Fruit fly (Drosophila melanogaster) whole organism, embryonic: ENCODE data around the gene CG31922.
A peak's percentile ranks its signal among the peaks of the same experiment; 100 is the strongest.

Experiments used
- Abd-B ChIP-seq: fragments of 200-800 bp; sonication (Bioruptor generic); optimal IDR thresholded peaks from 2 replicates; lab custom pipeline; 2018; ENCODE audit warnings: missing biosample characterization, mild to moderate bottlenecking, missing genetic modification characterization, moderate library complexity
- Atf3 ChIP-seq: fragments of 200-800 bp; sonication (Bioruptor generic); optimal IDR thresholded peaks from 3 replicates; lab custom pipeline; 2016; ENCODE audit warnings: missing biosample characterization, missing genetic modification characterization
- CG11398 ChIP-seq: fragments of 200-800 bp; sonication (Bioruptor generic); optimal IDR thresholded peaks from 2 replicates; lab custom pipeline; 2016; ENCODE audit warnings: missing biosample characterization, missing genetic modification characterization
- CG12155 ChIP-seq: fragments of 200-800 bp; sonication (Bioruptor generic); optimal IDR thresholded peaks from 3 replicates; lab custom pipeline; 2016; ENCODE audit warnings: missing biosample characterization, missing genetic modification characterization
- CG12391 ChIP-seq: fragments of 200-800 bp; sonication (Bioruptor generic); optimal IDR thresholded peaks from 3 replicates; lab custom pipeline; 2018; ENCODE audit warnings: missing biosample characterization, mild to moderate bottlenecking, missing genetic modification characterization, moderate library complexity
- CG12769 ChIP-seq: fragments of 200-800 bp; sonication (Bioruptor generic); optimal IDR thresholded peaks from 2 replicates; lab custom pipeline; 2019; ENCODE audit warnings: missing biosample characterization, mild to moderate bottlenecking, missing genetic modification characterization, moderate library complexity
- CG13424 ChIP-seq: fragments of 200-800 bp; sonication (Bioruptor generic); optimal IDR thresholded peaks from 2 replicates; lab custom pipeline; 2019; ENCODE audit warnings: missing biosample characterization, mild to moderate bottlenecking, missing genetic modification characterization, moderate library complexity
- CG15479 ChIP-seq: fragments of 200-800 bp; sonication (Bioruptor generic); optimal IDR thresholded peaks from 3 replicates; lab custom pipeline; 2019; ENCODE audit warnings: missing biosample characterization, mild to moderate bottlenecking, missing genetic modification characterization, moderate library complexity
- CG1647 ChIP-seq: fragments of 200-800 bp; sonication (Bioruptor generic); optimal IDR thresholded peaks from 3 replicates; lab custom pipeline; 2016; ENCODE audit warnings: missing biosample characterization, missing genetic modification characterization
- CG17361 ChIP-seq: fragments of 200-800 bp; sonication (Bioruptor generic); IDR thresholded peaks from 3 replicates; pipeline ENCODE4 v1.3.6; 2022; ENCODE audit warnings: missing biosample characterization, missing genetic modification characterization
- CG17385 ChIP-seq: fragments of 200-800 bp; sonication (Bioruptor generic); optimal IDR thresholded peaks from 3 replicates; lab custom pipeline; 2018; ENCODE audit warnings: missing biosample characterization, mild to moderate bottlenecking, missing genetic modification characterization
- CG18764 ChIP-seq: fragments of 200-800 bp; sonication (Bioruptor generic); optimal IDR thresholded peaks from 3 replicates; lab custom pipeline; 2016; ENCODE audit warnings: missing biosample characterization, missing genetic modification characterization
- CG30020 ChIP-seq: fragments of 200-800 bp; optimal IDR thresholded peaks from 2 replicates; lab custom pipeline; 2019; ENCODE audit warnings: missing biosample characterization, mild to moderate bottlenecking, missing genetic modification characterization, moderate library complexity
- CG32767 ChIP-seq: fragments of 200-800 bp; sonication (Bioruptor generic); IDR thresholded peaks from 2 replicates; pipeline ENCODE4 v1.3.6; 2022; ENCODE audit warnings: missing biosample characterization, missing genetic modification characterization
- CG3847 ChIP-seq: fragments of 200-800 bp; sonication (Bioruptor generic); IDR thresholded peaks from 2 replicates; pipeline ENCODE4 v1.3.6; 2022; ENCODE audit warnings: missing biosample characterization, missing genetic modification characterization
- CG42726 ChIP-seq: fragments of 200-800 bp; sonication (Bioruptor generic); IDR thresholded peaks from 2 replicates; pipeline ENCODE4 v1.3.6; 2022; ENCODE audit warnings: missing biosample characterization, missing genetic modification characterization; ENCODE audit not compliant: partially characterized antibody
- CG5953 ChIP-seq: fragments of 200-800 bp; sonication (Bioruptor generic); IDR thresholded peaks from 2 replicates; pipeline ENCODE4 v1.3.6; 2022; ENCODE audit warnings: missing biosample characterization, missing genetic modification characterization
- CG6791 ChIP-seq: fragments of 200-800 bp; sonication (Bioruptor generic); IDR thresholded peaks from 3 replicates; pipeline ENCODE4 v1.3.6; 2022; ENCODE audit warnings: missing biosample characterization, missing genetic modification characterization; ENCODE audit not compliant: partially characterized antibody
- CG9797 ChIP-seq: fragments of 200-800 bp; sonication (Bioruptor generic); optimal IDR thresholded peaks from 3 replicates; lab custom pipeline; 2018; ENCODE audit warnings: missing biosample characterization, mild to moderate bottlenecking, missing genetic modification characterization
- CG9932 ChIP-seq: fragments of 200-800 bp; sonication (Bioruptor generic); IDR thresholded peaks from 2 replicates; pipeline ENCODE4 v1.3.6; 2022; ENCODE audit warnings: missing biosample characterization, missing genetic modification characterization
- Drgx ChIP-seq: fragments of 200-800 bp; sonication (Bioruptor generic); IDR thresholded peaks from 2 replicates; pipeline ENCODE4 v1.3.6; 2022; ENCODE audit warnings: missing biosample characterization, missing genetic modification characterization
- HLH3B ChIP-seq: fragments of 200-800 bp; sonication (Bioruptor generic); IDR thresholded peaks from 2 replicates; pipeline ENCODE4 v1.3.6; 2022; ENCODE audit warnings: missing biosample characterization, missing genetic modification characterization
- Lim3 ChIP-seq: fragments of 200-800 bp; sonication (Bioruptor generic); IDR thresholded peaks from 2 replicates; pipeline ENCODE4 v1.3.6; 2022; ENCODE audit warnings: missing biosample characterization, missing genetic modification characterization
- Lpt ChIP-seq: fragments of >200 bp; optimal IDR thresholded peaks from 2 replicates; lab custom pipeline; 2018; ENCODE audit warnings: missing biosample characterization, missing genetic modification characterization
- MESR4 ChIP-seq: fragments of 200-800 bp; sonication (Bioruptor generic); optimal IDR thresholded peaks from 2 replicates; lab custom pipeline; 2018; ENCODE audit warnings: missing biosample characterization, mild to moderate bottlenecking, missing genetic modification characterization, moderate library complexity
- Mad ChIP-seq: fragments of 200-800 bp; sonication (Bioruptor generic); optimal IDR thresholded peaks from 2 replicates; lab custom pipeline; 2016; ENCODE audit warnings: missing biosample characterization, missing genetic modification characterization
- Oaz ChIP-seq: fragments of 200-800 bp; sonication (Bioruptor generic); IDR thresholded peaks from 2 replicates; pipeline ENCODE4 v1.3.6; 2022; ENCODE audit warnings: missing biosample characterization, missing genetic modification characterization
- Pdp1 ChIP-seq, 2 experiments: fragments of 200-800 bp; sonication (Bioruptor generic); optimal IDR thresholded peaks; 3 replicates each; lab custom pipeline; 2016; ENCODE audit warnings: missing biosample characterization in 2 of 2, missing genetic modification characterization in 2 of 2, mild to moderate bottlenecking in 1 of 2, moderate library complexity in 1 of 2
- Taf1 ChIP-seq: fragments of 200-800 bp; sonication (Bioruptor generic); IDR thresholded peaks from 2 replicates; pipeline ENCODE4 v1.3.6; 2022; ENCODE audit warnings: missing biosample characterization, missing genetic modification characterization
- bab2 ChIP-seq: fragments of 200-800 bp; sonication (Bioruptor generic); optimal IDR thresholded peaks from 2 replicates; lab custom pipeline; 2016; ENCODE audit warnings: missing biosample characterization, missing genetic modification characterization
- bcd ChIP-seq: fragments of 200-800 bp; sonication (Bioruptor generic); optimal IDR thresholded peaks from 2 replicates; lab custom pipeline; 2017; ENCODE audit warnings: missing biosample characterization, mild to moderate bottlenecking, missing genetic modification characterization
- bigmax ChIP-seq: fragments of 200-800 bp; sonication (Bioruptor generic); optimal IDR thresholded peaks from 2 replicates; lab custom pipeline; 2018; ENCODE audit warnings: missing biosample characterization, mild to moderate bottlenecking, missing genetic modification characterization
- br ChIP-seq: fragments of >200 bp; optimal IDR thresholded peaks from 2 replicates; lab custom pipeline; 2017
- caup ChIP-seq: fragments of 200-800 bp; sonication (Bioruptor generic); optimal IDR thresholded peaks from 3 replicates; lab custom pipeline; 2017; ENCODE audit warnings: missing biosample characterization, mild to moderate bottlenecking, missing genetic modification characterization, moderate library complexity; ENCODE audit not compliant: severe bottlenecking
- dati ChIP-seq: fragments of 200-800 bp; sonication (Bioruptor generic); IDR thresholded peaks from 2 replicates; pipeline ENCODE4 v1.3.6; 2022; ENCODE audit warnings: missing biosample characterization, missing genetic modification characterization
- grn ChIP-seq: fragments of 200-800 bp; sonication (Bioruptor generic); optimal IDR thresholded peaks from 3 replicates; lab custom pipeline; 2017; ENCODE audit warnings: missing biosample characterization, missing genetic modification characterization
- ham ChIP-seq: fragments of 200-800 bp; sonication (Bioruptor generic); IDR thresholded peaks from 2 replicates; pipeline ENCODE4 v1.3.6; 2022; ENCODE audit warnings: missing biosample characterization, missing genetic modification characterization
- kay ChIP-seq: fragments of 200-800 bp; sonication (Bioruptor generic); optimal IDR thresholded peaks from 2 replicates; lab custom pipeline; 2016; ENCODE audit warnings: missing biosample characterization, missing genetic modification characterization
- lola ChIP-seq, 3 experiments: fragments of >200 bp in 2 of 3; fragments of 200-800 bp in 1 of 3; sonication (Bioruptor generic) in 1 of 3; optimal IDR thresholded peaks; 2 replicates each; lab custom pipeline; 2017 to 2019; ENCODE audit warnings: missing biosample characterization in 3 of 3, missing genetic modification characterization in 3 of 3, mild to moderate bottlenecking in 1 of 3, moderate library complexity in 1 of 3
- luna ChIP-seq: fragments of 200-800 bp; sonication (Bioruptor generic); optimal IDR thresholded peaks from 2 replicates; lab custom pipeline; 2016; ENCODE audit warnings: missing biosample characterization, missing genetic modification characterization
- maf-S ChIP-seq: fragments of 200-800 bp; sonication (Bioruptor generic); optimal IDR thresholded peaks from 2 replicates; lab custom pipeline; 2016; ENCODE audit warnings: missing biosample characterization, missing genetic modification characterization
- nerfin-1 ChIP-seq: fragments of 200-800 bp; sonication (Bioruptor generic); optimal IDR thresholded peaks from 3 replicates; lab custom pipeline; 2019; ENCODE audit warnings: missing biosample characterization, mild to moderate bottlenecking, missing genetic modification characterization, moderate library complexity
- nerfin-2 ChIP-seq: fragments of 200-800 bp; sonication (Bioruptor generic); IDR thresholded peaks from 2 replicates; pipeline ENCODE4 v1.3.6; 2022; ENCODE audit warnings: missing biosample characterization, missing genetic modification characterization; ENCODE audit not compliant: partially characterized antibody
- nom ChIP-seq: fragments of 200-800 bp; sonication (Bioruptor generic); optimal IDR thresholded peaks from 2 replicates; lab custom pipeline; 2017; ENCODE audit warnings: missing biosample characterization, missing genetic modification characterization, mild to moderate bottlenecking, moderate library complexity, missing genetic modification reagents
- odd ChIP-seq: fragments of 200-800 bp; sonication (Bioruptor generic); optimal IDR thresholded peaks from 2 replicates; lab custom pipeline; 2017; ENCODE audit warnings: missing biosample characterization, mild to moderate bottlenecking, missing genetic modification characterization
- onecut ChIP-seq: fragments of 200-800 bp; sonication (Bioruptor generic); IDR thresholded peaks from 2 replicates; pipeline ENCODE4 v1.3.6; 2022; ENCODE audit warnings: missing biosample characterization, missing genetic modification characterization
- pzg ChIP-seq: fragments of 200-800 bp; sonication (Bioruptor generic); optimal IDR thresholded peaks from 3 replicates; lab custom pipeline; 2018; ENCODE audit warnings: missing biosample characterization, mild to moderate bottlenecking, missing genetic modification characterization, moderate library complexity
- shn ChIP-seq: fragments of 200-800 bp; sonication (Bioruptor generic); optimal IDR thresholded peaks from 3 replicates; lab custom pipeline; 2016; ENCODE audit warnings: missing biosample characterization, missing genetic modification characterization
- slp2 ChIP-seq: fragments of 200-800 bp; sonication (Bioruptor generic); optimal IDR thresholded peaks from 2 replicates; lab custom pipeline; 2016; ENCODE audit warnings: missing biosample characterization, missing genetic modification characterization
- stc ChIP-seq: fragments of 200-800 bp; sonication (Bioruptor generic); IDR thresholded peaks from 2 replicates; pipeline ENCODE4 v1.3.6; 2022; ENCODE audit warnings: missing biosample characterization, missing genetic modification characterization
- tap ChIP-seq: fragments of 200-800 bp; optimal IDR thresholded peaks from 3 replicates; lab custom pipeline; 2019; ENCODE audit warnings: missing biosample characterization, mild to moderate bottlenecking, missing genetic modification characterization, moderate library complexity
- ttk ChIP-seq: fragments of 200-800 bp; sonication (Bioruptor generic); IDR thresholded peaks from 2 replicates; pipeline ENCODE4 v2.1.2; 2022; ENCODE audit warnings: missing biosample characterization, missing genetic modification characterization

The CG31922 gene

DNA sequence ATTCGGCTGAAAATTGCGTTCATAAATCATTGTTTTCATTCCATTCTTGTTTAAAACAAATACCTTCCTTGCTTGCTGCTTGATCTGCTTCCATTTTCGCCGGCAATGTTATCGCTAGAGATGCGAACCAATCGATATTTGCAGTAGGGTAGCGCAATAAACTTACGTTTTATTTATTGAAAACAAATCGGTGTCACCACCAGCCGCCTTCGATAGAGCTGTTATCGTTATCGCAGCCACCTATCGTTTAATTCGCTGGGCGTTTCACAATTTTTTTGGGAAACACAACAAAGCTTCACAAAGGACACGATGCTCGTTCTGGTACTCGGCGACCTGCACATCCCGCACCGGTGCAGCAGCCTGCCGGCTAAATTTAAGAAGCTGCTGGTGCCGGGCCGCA is 19.4 kb upstream of the CG31922 start, which contains the start of the genes Tfb4 and Vps29 (continued):
- no peak for TF ChIP-seq Lpt
- peak; percentile 94 for TF ChIP-seq CG6791 (GFP tag; lab: Robert Waterston, UW)
- peak; percentile 78 for TF ChIP-seq MESR4 (GFP tag; lab: Kevin White, UChicago)
- no peak for TF ChIP-seq tap
- TF ChIP-seq odd (GFP tag; lab: Kevin White, UChicago): no peak
- TF ChIP-seq CG12391 (tag; lab: Kevin White, UChicago): peak; percentile 43
- TF ChIP-seq pzg (GFP tag; lab: Kevin White, UChicago): peak; percentile 70
- TF ChIP-seq CG17385 (GFP tag; lab: Kevin White, UChicago): no peak
- no peak for TF ChIP-seq CG32767 (GFP tag; lab: Robert Waterston, UW)
- no peak for TF ChIP-seq CG15479
- peak; percentile 64 for TF ChIP-seq bab2
- TF ChIP-seq grn (GFP tag; lab: Kevin White, UChicago): no peak
- TF ChIP-seq bcd: no peak
- no peak for TF ChIP-seq lola (GFP tag; optimal IDR thresholded peaks at IDR 0.05; lab: Kevin White, UChicago)
- TF ChIP-seq CG17361 (GFP tag; lab: Robert Waterston, UW): no peak
- no peak for TF ChIP-seq kay (GFP tag; lab: Kevin White, UChicago)
- TF ChIP-seq shn (GFP tag; lab: Kevin White, UChicago): peak; percentile 18
- 0 out of 2 replicates have a peak, but pooled peaks have one; percentile 34 for TF ChIP-seq Drgx (GFP tag; lab: Robert Waterston, UW)
- TF ChIP-seq Atf3: no peak
- TF ChIP-seq CG11398 (GFP tag; lab: Kevin White, UChicago): peak; percentile 25
- TF ChIP-seq br (lab: Kevin White, UChicago): no peak
- TF ChIP-seq nom: no peak
- no peak for TF ChIP-seq onecut (GFP tag; lab: Robert Waterston, UW)
- peak; percentile 98 for TF ChIP-seq nerfin-2 (GFP tag; lab: Robert Waterston, UW)
- TF ChIP-seq caup: no peak
- TF ChIP-seq stc (GFP tag; lab: Robert Waterston, UW): no peak
- no peak for TF ChIP-seq CG5953
- TF ChIP-seq maf-S (GFP tag; lab: Kevin White, UChicago): peak; percentile 31
- TF ChIP-seq CG1647 (GFP tag; lab: Kevin White, UChicago): no peak
- TF ChIP-seq dati: no peak
- peak; percentile 36 for TF ChIP-seq CG13424
- TF ChIP-seq Lim3: no peak
- peak; percentile 50 for TF ChIP-seq CG12155 (GFP tag; lab: Kevin White, UChicago)
- no peak for TF ChIP-seq HLH3B (GFP tag; lab: Robert Waterston, UW)
- no peak for TF ChIP-seq Oaz (GFP tag; lab: Robert Waterston, UW)
- peak; percentile 7 for TF ChIP-seq CG9797
- no peak for TF ChIP-seq CG12769
- peak; percentile 19; the same call in 1 of the 2 replicates for TF ChIP-seq CG42726 (GFP tag; lab: Robert Waterston, UW)
- no peak for TF ChIP-seq bigmax (GFP tag; lab: Kevin White, UChicago)
- TF ChIP-seq Pdp1 (GFP tag; optimal IDR thresholded peaks at IDR 0.05; lab: Kevin White, UChicago): peak; percentile 53 to 58
- TF ChIP-seq Abd-B (GFP tag; lab: Kevin White, UChicago): no peak
- no peak for TF ChIP-seq nerfin-1 (tag; lab: Kevin White, UChicago)
- TF ChIP-seq slp2 (GFP tag; lab: Kevin White, UChicago): no peak
- TF ChIP-seq CG9932 (GFP tag; lab: Robert Waterston, UW): peak; percentile 87
- TF ChIP-seq ttk (GFP tag; lab: Robert Waterston, UW): no peak
- TF ChIP-seq Mad (GFP tag; lab: Kevin White, UChicago): no peak
- 0 out of 2 replicates have a peak, but pooled peaks have one; percentile 47 for TF ChIP-seq CG3847
- TF ChIP-seq CG30020 (tag; lab: Kevin White, UChicago): no peak
- no peak for TF ChIP-seq Taf1 (GFP tag; lab: Robert Waterston, UW)
- TF ChIP-seq luna (GFP tag; lab: Kevin White, UChicago): no peak
- no peak for TF ChIP-seq ham (GFP tag; lab: Robert Waterston, UW)
- no peak for TF ChIP-seq CG18764
